Fruit fly (Drosophila melanogaster) S2 (cell line): ENCODE measurements around the gene AnxB10.
"Not testable (repeated sequence)": the region's sequence is repeated elsewhere in the genome, so short reads cannot be mapped to it uniquely, and the experiment has no call there.

Experiments used
- CG8478 ChIP-seq: fragments of >200 bp; optimal IDR thresholded peaks from 2 replicates; lab custom pipeline; 2018
- CTCF ChIP-seq, 2 experiments: fragments of >200 bp; optimal IDR thresholded peaks; 2 replicates each; lab custom pipeline; 2018

DNA sequence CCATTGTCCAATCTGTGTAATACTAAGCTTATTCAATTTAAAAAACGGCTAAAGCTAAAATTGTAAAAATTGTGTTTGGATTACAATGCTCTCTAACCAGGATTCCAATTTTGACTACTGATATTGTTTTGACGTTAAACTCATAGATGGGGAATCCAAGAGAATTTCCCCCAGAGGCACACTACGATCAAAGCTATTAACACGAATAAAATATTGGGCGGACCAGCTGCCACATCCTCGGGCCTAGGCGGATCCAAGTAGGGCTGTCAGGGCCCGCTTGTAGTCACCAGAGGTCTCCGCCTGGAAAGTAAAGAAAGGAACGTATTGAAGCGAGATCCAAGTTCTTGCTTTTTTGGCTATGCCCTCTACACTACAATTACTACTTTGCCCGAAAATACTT is 28.5 kb upstream of the AnxB10 start, which contains the start of gene SdicA:
- TF ChIP-seq CTCF (optimal IDR thresholded peaks at IDR 0.05; lab: Kevin White, UChicago); CG8478 (lab: Kevin White, UChicago): not testable (repeated sequence)
